Worm (Caenorhabditis elegans) whole organism, L2 larva: Measurements from ENCODE around the gene K03H1.9.
A peak's percentile ranks its signal among the peaks of the same experiment; 100 is the strongest.

Experiments
- C34F6.9 ChIP-seq: fragments of 150-350 bp; optimal IDR thresholded peaks from 2 replicates; lab custom pipeline; 2014; ENCODE audit warnings: missing biosample characterization, missing genetic modification characterization
- ZK546.5 ChIP-seq: sonication (generic microtip); optimal IDR thresholded peaks from 2 replicates; lab custom pipeline; 2017; ENCODE audit warnings: missing biosample characterization, missing genetic modification characterization
- alr-1 ChIP-seq: fragments of 150-350 bp; optimal IDR thresholded peaks from 2 replicates; lab custom pipeline; 2014; ENCODE audit warnings: missing biosample characterization, missing genetic modification characterization
- aly-2 ChIP-seq: fragments of 150-350 bp; optimal IDR thresholded peaks from 2 replicates; lab custom pipeline; 2014; ENCODE audit warnings: missing biosample characterization, missing genetic modification characterization
- ama-1 ChIP-seq: fragments of 150-350 bp; optimal IDR thresholded peaks from 2 replicates; lab custom pipeline; 2018; ENCODE audit warnings: inconsistent platforms
- blmp-1 ChIP-seq: sonication (generic microtip); optimal IDR thresholded peaks from 2 replicates; lab custom pipeline; 2017; ENCODE audit warnings: missing genetic modification characterization, mild to moderate bottlenecking, missing compliant biosample characterization, antibody characterized with exemption, moderate library complexity; ENCODE audit not compliant: insufficient read depth
- ceh-16 ChIP-seq: fragments of 150-350 bp; optimal IDR thresholded peaks from 2 replicates; lab custom pipeline; 2014; ENCODE audit warnings: missing biosample characterization, missing genetic modification characterization
- ceh-82 ChIP-seq: fragments of 150-350 bp; optimal IDR thresholded peaks from 2 replicates; lab custom pipeline; 2014; ENCODE audit warnings: missing biosample characterization, missing genetic modification characterization
- crh-2 ChIP-seq: sonication (generic microtip); optimal IDR thresholded peaks from 2 replicates; lab custom pipeline; 2017; ENCODE audit warnings: missing biosample characterization, missing genetic modification characterization
- egl-27 ChIP-seq: sonication (generic microtip); optimal IDR thresholded peaks from 3 replicates; lab custom pipeline; 2017; ENCODE audit warnings: missing biosample characterization, missing genetic modification reagents, missing genetic modification characterization
- elt-1 ChIP-seq: fragments of 150-350 bp; optimal IDR thresholded peaks from 2 replicates; lab custom pipeline; 2014; ENCODE audit warnings: missing biosample characterization, missing genetic modification characterization
- fos-1 ChIP-seq: fragments of 150-350 bp; optimal IDR thresholded peaks from 2 replicates; lab custom pipeline; 2014; ENCODE audit warnings: missing biosample characterization, missing genetic modification characterization
- gmeb-1 ChIP-seq: fragments of 150-350 bp; optimal IDR thresholded peaks from 2 replicates; lab custom pipeline; 2014; ENCODE audit warnings: missing biosample characterization, missing genetic modification characterization
- lin-11 ChIP-seq: fragments of 150-350 bp; sonication (generic microtip); optimal IDR thresholded peaks from 2 replicates; lab custom pipeline; 2014; ENCODE audit warnings: missing biosample characterization, missing genetic modification characterization, inconsistent platforms, mixed read lengths
- lin-39 ChIP-seq: fragments of 150-350 bp; optimal IDR thresholded peaks from 2 replicates; lab custom pipeline; 2014; ENCODE audit warnings: missing biosample characterization, missing genetic modification reagents, missing genetic modification characterization
- lsy-2 ChIP-seq, 2 experiments: fragments of 150-350 bp in 1 of 2; sonication (generic microtip) in 1 of 2; optimal IDR thresholded peaks; 2 replicates each; lab custom pipeline; 2014 to 2017; ENCODE audit warnings: missing biosample characterization in 2 of 2, missing genetic modification characterization in 2 of 2
- mab-5 ChIP-seq: fragments of 150-350 bp; optimal IDR thresholded peaks from 2 replicates; lab custom pipeline; 2014; ENCODE audit warnings: missing biosample characterization, missing genetic modification characterization
- mbf-1 ChIP-seq: sonication (generic microtip); optimal IDR thresholded peaks from 2 replicates; lab custom pipeline; 2017; ENCODE audit warnings: missing biosample characterization, missing genetic modification characterization
- nhr-11 ChIP-seq: fragments of 150-350 bp; optimal IDR thresholded peaks from 2 replicates; lab custom pipeline; 2014; ENCODE audit warnings: missing biosample characterization, missing genetic modification characterization
- nhr-129 ChIP-seq: fragments of 150-350 bp; optimal IDR thresholded peaks from 2 replicates; lab custom pipeline; 2014; ENCODE audit warnings: missing biosample characterization, missing genetic modification characterization
- nhr-23 ChIP-seq: fragments of 150-350 bp; optimal IDR thresholded peaks from 2 replicates; lab custom pipeline; 2014; ENCODE audit warnings: missing biosample characterization, missing genetic modification reagents, missing genetic modification characterization
- nhr-237 ChIP-seq: fragments of 150-350 bp; optimal IDR thresholded peaks from 2 replicates; lab custom pipeline; 2014; ENCODE audit warnings: missing biosample characterization, missing genetic modification characterization
- nhr-25 ChIP-seq: fragments of 150-350 bp; sonication (generic microtip); optimal IDR thresholded peaks from 3 replicates; lab custom pipeline; 2014; ENCODE audit warnings: missing biosample characterization, missing genetic modification characterization
- nhr-77 ChIP-seq: fragments of 150-350 bp; optimal IDR thresholded peaks from 2 replicates; lab custom pipeline; 2014; ENCODE audit warnings: missing biosample characterization, missing genetic modification characterization
- peb-1 ChIP-seq: fragments of 150-350 bp; optimal IDR thresholded peaks from 2 replicates; lab custom pipeline; 2014; ENCODE audit warnings: missing biosample characterization, missing genetic modification characterization
- sem-4 ChIP-seq: fragments of 150-350 bp; optimal IDR thresholded peaks from 2 replicates; lab custom pipeline; 2014; ENCODE audit warnings: missing biosample characterization, missing genetic modification reagents, missing genetic modification characterization
- sma-3 ChIP-seq: sonication (generic microtip); optimal IDR thresholded peaks from 2 replicates; lab custom pipeline; 2016; ENCODE audit warnings: missing genetic modification reagents, missing genetic modification characterization, missing compliant biosample characterization
- sma-9 ChIP-seq, 2 experiments: fragments of 150-350 bp in 1 of 2; sonication (generic microtip) in 1 of 2; optimal IDR thresholded peaks; 2 replicates each; lab custom pipeline; 2014 to 2016; ENCODE audit warnings: missing genetic modification characterization in 2 of 2, mild to moderate bottlenecking in 1 of 2, missing biosample characterization in 1 of 2, missing compliant biosample characterization in 1 of 2, missing genetic modification reagents in 1 of 2, moderate library complexity in 1 of 2
- snpc-4 ChIP-seq: fragments of 150-350 bp; optimal IDR thresholded peaks from 2 replicates; lab custom pipeline; 2014; ENCODE audit warnings: missing biosample characterization, missing genetic modification characterization
- unc-39 ChIP-seq: fragments of 150-350 bp; optimal IDR thresholded peaks from 2 replicates; lab custom pipeline; 2014; ENCODE audit warnings: missing biosample characterization, missing genetic modification characterization
- unc-55 ChIP-seq: fragments of 150-350 bp; sonication (generic microtip); optimal IDR thresholded peaks from 3 replicates; lab custom pipeline; 2014; ENCODE audit warnings: missing biosample characterization, missing genetic modification reagents, missing genetic modification characterization
- unc-62 ChIP-seq: fragments of 150-350 bp; optimal IDR thresholded peaks from 2 replicates; lab custom pipeline; 2014; ENCODE audit warnings: missing biosample characterization, missing genetic modification reagents, missing genetic modification characterization
- zag-1 ChIP-seq: fragments of 150-350 bp; optimal IDR thresholded peaks from 2 replicates; lab custom pipeline; 2014; ENCODE audit warnings: missing biosample characterization, missing genetic modification characterization
- ztf-11 ChIP-seq: sonication (generic microtip); optimal IDR thresholded peaks from 2 replicates; lab custom pipeline; 2017; ENCODE audit warnings: missing biosample characterization, missing genetic modification characterization
- ztf-4 ChIP-seq: fragments of 150-350 bp; optimal IDR thresholded peaks from 2 replicates; lab custom pipeline; 2014; ENCODE audit warnings: missing biosample characterization, missing genetic modification characterization

Gene K03H1.9

DNA sequence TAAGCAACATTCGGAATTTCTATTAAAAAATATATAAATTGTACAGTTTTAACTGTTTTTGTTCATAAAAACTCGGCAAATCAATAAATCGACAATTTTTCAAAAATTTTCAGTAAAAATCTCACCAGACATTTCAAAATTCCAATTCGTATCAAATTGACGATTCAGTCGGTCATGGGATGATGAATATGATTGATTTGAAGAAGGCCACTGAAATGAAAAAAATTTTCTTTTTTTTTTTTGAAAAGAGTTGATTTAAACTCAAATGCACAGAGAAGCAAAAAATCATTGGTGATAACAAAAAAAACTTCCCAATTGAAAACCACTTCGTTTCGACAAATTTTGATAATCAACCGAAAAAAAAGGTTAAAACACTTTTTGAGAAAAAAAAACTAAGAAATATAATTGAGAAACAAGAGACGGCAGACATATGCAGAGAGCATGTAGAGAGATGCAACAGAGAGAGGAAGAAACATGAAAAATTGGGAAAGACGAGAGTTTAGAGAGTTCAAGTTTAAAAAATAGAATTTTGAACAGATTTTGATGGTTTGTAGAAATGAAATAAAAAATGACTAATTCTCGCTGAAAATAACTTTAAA, 37.5 kb downstream of the K03H1.9 start:
- peak; percentile 59 for TF ChIP-seq fos-1 (tag; lab: Kevin White, UChicago)
- peak; percentile 49 for TF ChIP-seq C34F6.9 (tag; lab: Kevin White, UChicago)
- TF ChIP-seq crh-2 (tag; lab: Kevin White, UChicago): peak; percentile 21
- TF ChIP-seq unc-55 (GFP tag; lab: Kevin White, UChicago): peak; percentile 42
- TF ChIP-seq ceh-16 (tag; lab: Kevin White, UChicago): no peak
- no peak for TF ChIP-seq ceh-82 (tag; lab: Kevin White, UChicago)
- no peak for TF ChIP-seq nhr-23
- no peak for TF ChIP-seq ZK546.5 (tag; lab: Kevin White, UChicago)
- peak; percentile 26 for TF ChIP-seq gmeb-1 (tag; lab: Kevin White, UChicago)
- TF ChIP-seq blmp-1 (tag; lab: Kevin White, UChicago): no peak
- no peak for TF ChIP-seq elt-1 (tag; lab: Kevin White, UChicago)
- no peak for TF ChIP-seq lin-11 (tag; lab: Kevin White, UChicago)
- no peak for TF ChIP-seq alr-1 (tag; lab: Kevin White, UChicago)
- TF ChIP-seq, all 48 proteins: peak for 5

DNA sequence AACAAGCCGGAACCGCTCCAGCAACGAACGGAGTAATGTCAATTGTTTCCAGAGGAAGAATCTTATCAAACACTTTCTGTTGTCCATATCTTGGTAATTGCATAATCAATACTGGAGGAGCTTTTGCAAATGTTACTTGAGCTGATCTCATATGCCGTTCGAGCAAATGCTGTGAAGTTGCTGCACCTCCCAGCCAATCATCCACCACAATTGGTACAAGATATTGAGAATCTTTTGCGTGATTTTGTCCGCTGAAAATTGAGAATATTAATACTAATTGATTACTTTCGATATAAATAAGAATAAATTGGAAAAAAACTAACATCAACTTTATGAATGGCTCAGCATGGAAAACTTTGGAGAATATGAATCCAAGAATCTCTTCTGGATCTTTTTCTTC, 41.6 kb downstream of the K03H1.9 start:
- TF ChIP-seq zag-1 (tag; lab: Kevin White, UChicago): no peak
- no peak for TF ChIP-seq gmeb-1 (tag; lab: Kevin White, UChicago)
- no peak for TF ChIP-seq lin-11 (tag; lab: Kevin White, UChicago)
- no peak for TF ChIP-seq aly-2 (tag; lab: Kevin White, UChicago)
- TF ChIP-seq lin-39 (tag; lab: Kevin White, UChicago): no peak
- no peak for TF ChIP-seq alr-1 (tag; lab: Kevin White, UChicago)
- TF ChIP-seq nhr-25 (tag; lab: Kevin White, UChicago): no peak
- TF ChIP-seq C34F6.9 (tag; lab: Kevin White, UChicago): no peak
- TF ChIP-seq crh-2 (tag; lab: Kevin White, UChicago): no peak
- no peak for TF ChIP-seq ceh-16 (tag; lab: Kevin White, UChicago)
- TF ChIP-seq elt-1 (tag; lab: Kevin White, UChicago): no peak
- TF ChIP-seq sem-4 (tag; lab: Kevin White, UChicago): no peak
- TF ChIP-seq unc-62: no peak
- no peak for TF ChIP-seq snpc-4 (tag; lab: Kevin White, UChicago)
- no peak for TF ChIP-seq sma-3

DNA sequence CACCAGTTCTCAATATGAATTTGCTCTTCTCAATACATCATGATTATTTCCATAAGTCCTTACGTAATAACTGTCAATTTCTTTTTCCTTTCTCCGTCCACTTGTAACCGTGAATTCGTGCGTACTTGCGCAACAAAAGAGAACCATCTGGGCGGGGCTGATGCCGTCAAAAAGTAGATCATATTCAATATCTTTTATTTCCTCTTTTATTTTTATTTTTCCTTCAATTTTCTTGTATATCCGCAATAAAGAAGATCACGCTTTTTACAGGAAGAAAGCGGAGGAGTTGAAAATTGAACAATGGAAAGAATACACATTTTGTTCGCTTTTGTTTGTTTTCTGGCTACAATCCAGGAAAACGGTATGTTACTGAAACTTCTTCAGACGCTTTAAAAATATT, 48.4 kb downstream of the K03H1.9 start, which contains the start of gene mam-7:
mam-7 (plus strand) TSS at position 301 of the 400 bp plus-strand sequence.
- TF ChIP-seq lin-39 (tag; lab: Kevin White, UChicago) (no peak), nhr-77 (tag; lab: Kevin White, UChicago) (no peak), lsy-2 (tag; optimal IDR thresholded peaks at IDR 0.05; lab: Kevin White, UChicago) (no peak), blmp-1 (tag; lab: Kevin White, UChicago) (no peak), sma-9 (GFP tag; optimal IDR thresholded peaks at IDR 0.05; lab: Kevin White, UChicago) (no peak), sma-9 (tag; optimal IDR thresholded peaks at IDR 0.05; lab: Kevin White, UChicago) (no peak), ztf-11 (tag; lab: Kevin White, UChicago) (no peak), ztf-4 (tag; lab: Kevin White, UChicago) (no peak), sem-4 (tag; lab: Kevin White, UChicago) (no peak), crh-2 (tag; lab: Kevin White, UChicago) (no peak), ZK546.5 (tag; lab: Kevin White, UChicago) (no peak), sma-3 (no peak), unc-39 (tag; lab: Kevin White, UChicago) (no peak), egl-27 (no peak), mbf-1 (tag; lab: Kevin White, UChicago) (no peak), C34F6.9 (tag; lab: Kevin White, UChicago) (no peak), nhr-237 (tag; lab: Kevin White, UChicago) (no peak), gmeb-1 (tag; lab: Kevin White, UChicago) (no peak), nhr-25 (tag; lab: Kevin White, UChicago) (no peak), ama-1 (lab: Kevin White, UChicago) (no peak), snpc-4 (tag; lab: Kevin White, UChicago) (no peak)
- TF ChIP-seq, all 48 proteins: peak for 0

DNA sequence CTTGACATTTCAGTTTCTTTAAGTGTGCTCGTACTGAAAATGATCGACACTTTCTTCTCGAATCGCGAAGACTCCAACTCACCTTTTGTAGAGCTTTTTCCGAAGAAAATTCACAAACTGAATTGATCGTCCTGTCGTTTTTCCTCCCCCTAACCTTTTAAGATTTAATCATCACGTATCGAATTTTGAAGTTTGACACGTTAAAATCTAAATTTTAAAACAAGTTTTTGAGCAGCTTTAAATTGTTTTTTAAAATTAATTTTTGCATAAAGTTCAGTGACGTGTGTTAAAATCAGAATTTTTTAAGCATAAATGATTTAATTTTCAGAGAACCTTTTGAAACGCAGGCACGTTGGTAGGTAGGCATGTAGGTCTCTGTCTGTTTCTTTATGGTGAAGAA, 50.0 kb downstream of the K03H1.9 start, which contains the start of gene alg-4:
alg-4 (minus strand) TSS at position 101 of the 400 bp plus-strand sequence.
- no peak for TF ChIP-seq peb-1
- no peak for TF ChIP-seq ceh-16 (tag; lab: Kevin White, UChicago)
- TF ChIP-seq crh-2 (tag; lab: Kevin White, UChicago): no peak
- TF ChIP-seq egl-27: no peak
- TF ChIP-seq nhr-129 (tag; lab: Kevin White, UChicago): no peak
- no peak for TF ChIP-seq sma-9 (GFP tag; optimal IDR thresholded peaks at IDR 0.05; lab: Kevin White, UChicago)
- TF ChIP-seq sma-9 (tag; optimal IDR thresholded peaks at IDR 0.05; lab: Kevin White, UChicago): no peak
- no peak for TF ChIP-seq unc-39 (tag; lab: Kevin White, UChicago)
- TF ChIP-seq lsy-2 (tag; optimal IDR thresholded peaks at IDR 0.05; lab: Kevin White, UChicago): no peak
- TF ChIP-seq lin-11 (tag; lab: Kevin White, UChicago): no peak
- TF ChIP-seq ztf-11 (tag; lab: Kevin White, UChicago): no peak
- no peak for TF ChIP-seq nhr-11 (tag; lab: Kevin White, UChicago)
- TF ChIP-seq sma-3: no peak
- no peak for TF ChIP-seq ZK546.5 (tag; lab: Kevin White, UChicago)
- TF ChIP-seq mab-5 (tag; lab: Kevin White, UChicago): no peak
- no peak for TF ChIP-seq unc-55 (GFP tag; lab: Kevin White, UChicago)
- TF ChIP-seq gmeb-1 (tag; lab: Kevin White, UChicago): no peak
- no peak for TF ChIP-seq unc-62
- no peak for TF ChIP-seq C34F6.9 (tag; lab: Kevin White, UChicago)
- no peak for TF ChIP-seq lin-39 (tag; lab: Kevin White, UChicago)
